Fruit fly (Drosophila melanogaster): ENCODE results near the gene CG14232.

Gene CG14232

dm6 chrX:19748565-19748964, 44.5 kb upstream of the CG14232 start:
- TF ChIP-seq rgr (GFP tag; optimal IDR thresholded peaks at IDR 0.05) (no peak), foxo (GFP tag; optimal IDR thresholded peaks at IDR 0.05) (peak in 1 of 2 experiments; percentile 31)

- TF ChIP-seq Sp1 (GFP tag; optimal IDR thresholded peaks at IDR 0.05): no peak
- TF ChIP-seq ey (GFP tag; optimal IDR thresholded peaks at IDR 0.05): no peak
- TF ChIP-seq woc (GFP tag; optimal IDR thresholded peaks at IDR 0.05): no peak
- no peak for TF ChIP-seq Dfd (GFP tag; optimal IDR thresholded peaks at IDR 0.05)
- TF ChIP-seq br (GFP tag; optimal IDR thresholded peaks at IDR 0.05): no peak
- TF ChIP-seq CG32264 (GFP tag; optimal IDR thresholded peaks at IDR 0.05): no peak
- TF ChIP-seq Rel (GFP tag; optimal IDR thresholded peaks at IDR 0.05): no peak
- no peak for TF ChIP-seq Rel (tag; optimal IDR thresholded peaks at IDR 0.05)
- no peak for TF ChIP-seq Hnf4 (GFP tag; optimal IDR thresholded peaks at IDR 0.05)
- TF ChIP-seq brk (GFP tag; optimal IDR thresholded peaks at IDR 0.05): no peak
- no peak for TF ChIP-seq N (GFP tag; optimal IDR thresholded peaks at IDR 0.05)
- no peak for TF ChIP-seq Hr83 (GFP tag; optimal IDR thresholded peaks at IDR 0.05; ENCODE audit: poor library complexity, severe bottlenecking)
- no peak for TF ChIP-seq CG9705 (GFP tag; optimal IDR thresholded peaks at IDR 0.05)
- TF ChIP-seq Vsx2 (GFP tag; optimal IDR thresholded peaks at IDR 0.05; ENCODE audit: partially characterized antibody): no peak
- TF ChIP-seq sv (GFP tag; optimal IDR thresholded peaks at IDR 0.05): no peak
These were observed 44.0 kb upstream of the CG14232 start, which contains the start of gene Alr for dm6 chrX:19748014-19748413. TSS of gene Alr (plus strand) at chrX:19748314.

- TF ChIP-seq rgr (GFP tag; optimal IDR thresholded peaks at IDR 0.05) (peak; percentile 9), GATAd (GFP tag; optimal IDR thresholded peaks at IDR 0.05) (no peak)
These were observed 42.0 kb upstream of the CG14232 start, which contains the start of gene parvin for dm6 chrX:19745908-19746604. TSS of gene parvin (plus strand) at chrX:19746041.

dm6 chrX:19744003-19744488, 40.0 kb upstream of the CG14232 start, which contains the start of the genes CG18809, COX6B, CG33932 and Rpp20:
TSS of gene CG18809 (minus strand) at chrX:19744335.
TSS of gene COX6B (minus strand) at chrX:19744335.
TSS of gene CG33932 (plus strand) at chrX:19744431.
TSS of gene Rpp20 (plus strand) at chrX:19744431.
- no peak for TF ChIP-seq lola (GFP tag; optimal IDR thresholded peaks at IDR 0.05)
- TF ChIP-seq ey (GFP tag; optimal IDR thresholded peaks at IDR 0.05): peak; percentile 50
- peak; percentile 52 for TF ChIP-seq br (GFP tag; optimal IDR thresholded peaks at IDR 0.05)
- TF ChIP-seq CrebA (GFP tag; optimal IDR thresholded peaks at IDR 0.05; ENCODE audit: borderline replicate concordance): no peak
- TF ChIP-seq Hnf4 (GFP tag; optimal IDR thresholded peaks at IDR 0.05): no peak
- peak; percentile 81 for TF ChIP-seq Myc (optimal IDR thresholded peaks at IDR 0.05)
- no peak for TF ChIP-seq Dfd (GFP tag; optimal IDR thresholded peaks at IDR 0.05)
- TF ChIP-seq OdsH (GFP tag; optimal IDR thresholded peaks at IDR 0.05): peak; percentile 48
- TF ChIP-seq dl (GFP tag; optimal IDR thresholded peaks at IDR 0.05; ENCODE audit: insufficient read depth in 1 of 2, partially characterized antibody in 2 of 2): no peak
- TF ChIP-seq Sp1 (GFP tag; optimal IDR thresholded peaks at IDR 0.05): peak; percentile 56
- TF ChIP-seq HLH106 (tag; optimal IDR thresholded peaks at IDR 0.05): peak; percentile 51
- TF ChIP-seq psq (GFP tag; optimal IDR thresholded peaks at IDR 0.05): peak; percentile 48
- TF ChIP-seq rgr (GFP tag; optimal IDR thresholded peaks at IDR 0.05): peak; percentile 79
- no peak for TF ChIP-seq usp (GFP tag; optimal IDR thresholded peaks at IDR 0.05)
- no peak for TF ChIP-seq dsf (GFP tag; optimal IDR thresholded peaks at IDR 0.05; ENCODE audit: borderline replicate concordance)
- no peak for TF ChIP-seq Abd-B (GFP tag; optimal IDR thresholded peaks at IDR 0.05)
- TF ChIP-seq fru (GFP tag; optimal IDR thresholded peaks at IDR 0.05): peak; percentile 49
- TF ChIP-seq sage (GFP tag; optimal IDR thresholded peaks at IDR 0.05): no peak
- TF ChIP-seq Vsx2 (GFP tag; optimal IDR thresholded peaks at IDR 0.05; ENCODE audit: partially characterized antibody): no peak
- no peak for TF ChIP-seq pan (optimal IDR thresholded peaks at IDR 0.05)
- TF ChIP-seq Mio (GFP tag; optimal IDR thresholded peaks at IDR 0.05): peak; percentile 2
- TF ChIP-seq Hr83 (GFP tag; optimal IDR thresholded peaks at IDR 0.05; ENCODE audit: poor library complexity, severe bottlenecking): peak; percentile 90
- peak; percentile 30 for TF ChIP-seq Dif (GFP tag; optimal IDR thresholded peaks at IDR 0.05; ENCODE audit: partially characterized antibody)
- TF ChIP-seq CG9705 (GFP tag; optimal IDR thresholded peaks at IDR 0.05): peak; percentile 39
- TF ChIP-seq Jra (GFP tag; optimal IDR thresholded peaks at IDR 0.05): peak; percentile 60
- TF ChIP-seq tai (GFP tag; optimal IDR thresholded peaks at IDR 0.05): no peak
- no peak for TF ChIP-seq N (GFP tag; optimal IDR thresholded peaks at IDR 0.05)
- no peak for TF ChIP-seq woc (GFP tag; optimal IDR thresholded peaks at IDR 0.05)
- peak; percentile 12 for TF ChIP-seq CG32264 (GFP tag; optimal IDR thresholded peaks at IDR 0.05)
- TF ChIP-seq brk (GFP tag; optimal IDR thresholded peaks at IDR 0.05): no peak
- peak in 1 of 2 experiments; percentile 70 for TF ChIP-seq foxo (GFP tag; optimal IDR thresholded peaks at IDR 0.05)
- TF ChIP-seq jim (GFP tag; optimal IDR thresholded peaks at IDR 0.05): no peak
- TF ChIP-seq dmrt93B (GFP tag; optimal IDR thresholded peaks at IDR 0.05): no peak
- no peak for TF ChIP-seq Hr78 (GFP tag; optimal IDR thresholded peaks at IDR 0.05)
- peak; percentile 59 for TF ChIP-seq sv (GFP tag; optimal IDR thresholded peaks at IDR 0.05)
- peak; percentile 82 for TF ChIP-seq h (GFP tag; optimal IDR thresholded peaks at IDR 0.05)
- TF ChIP-seq GATAd (GFP tag; optimal IDR thresholded peaks at IDR 0.05): peak; percentile 30
- no peak for TF ChIP-seq Rel (GFP tag; optimal IDR thresholded peaks at IDR 0.05)
- TF ChIP-seq Rel (tag; optimal IDR thresholded peaks at IDR 0.05): peak; percentile 63

Data from whole organism, wandering third instar larva.